Worm (Caenorhabditis elegans): ENCODE measurements around the gene C08G5.7.

The C08G5.7 gene

DNA sequence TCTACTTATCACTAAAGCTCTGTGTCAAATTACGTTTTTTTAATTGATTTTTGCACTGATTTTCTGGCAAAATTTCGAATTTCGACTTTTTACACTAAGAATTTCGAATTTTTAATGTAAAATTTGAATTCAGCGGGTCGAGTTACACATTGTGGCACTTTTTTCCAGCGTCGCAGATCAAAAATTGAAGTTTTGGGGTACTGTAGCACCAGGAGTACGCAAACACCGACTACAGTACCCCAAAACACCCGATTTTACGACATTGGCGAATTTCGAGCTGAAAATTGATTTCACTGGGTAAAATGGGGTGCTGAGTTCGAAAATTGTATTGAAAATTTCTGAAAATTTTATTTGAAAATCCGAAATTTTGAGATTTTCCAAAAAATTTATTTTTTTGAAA lies 32.7 kb downstream of the C08G5.7 start:
- TF ChIP-seq lsy-2 (tag; optimal IDR thresholded peaks at IDR 0.05) (peak; percentile 72), unc-120 (tag; optimal IDR thresholded peaks at IDR 0.05; ENCODE audit: poor library complexity, severe bottlenecking) (no peak), lin-13 (tag; optimal IDR thresholded peaks at IDR 0.05) (peak; percentile 30)

DNA sequence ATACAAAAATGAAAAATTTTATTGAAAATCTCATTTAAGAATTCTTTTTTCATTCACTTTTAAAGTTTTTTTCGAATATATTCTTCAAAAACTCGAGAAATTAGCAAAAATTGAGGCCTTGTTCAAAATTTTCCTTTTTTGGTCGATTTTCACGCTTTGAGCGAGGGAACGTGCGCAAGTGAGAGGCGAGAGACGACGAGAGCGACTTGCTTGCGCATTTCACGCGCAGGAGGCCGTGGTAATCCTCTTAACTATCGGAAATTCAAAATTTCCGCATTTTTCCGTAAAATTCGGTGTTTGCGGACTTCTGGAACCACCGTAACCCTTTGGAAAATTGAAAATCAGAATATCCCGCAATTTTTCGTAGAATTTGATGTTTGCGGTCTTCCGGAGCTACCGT lies 35.2 kb downstream of the C08G5.7 start:
- TF ChIP-seq lsy-2 (tag; optimal IDR thresholded peaks at IDR 0.05) (peak; percentile 23), nhr-2 (tag; optimal IDR thresholded peaks at IDR 0.05) (no peak), ceh-83 (GFP tag; optimal IDR thresholded peaks at IDR 0.05) (no peak), flh-1 (GFP tag; optimal IDR thresholded peaks at IDR 0.05) (no peak), sptf-1 (tag; optimal IDR thresholded peaks at IDR 0.05) (peak; percentile 11), ceh-39 (tag; optimal IDR thresholded peaks at IDR 0.05) (no peak), ceh-43 (GFP tag; optimal IDR thresholded peaks at IDR 0.05) (no peak), sem-2 (GFP tag; optimal IDR thresholded peaks at IDR 0.05) (no peak), elt-1 (tag; optimal IDR thresholded peaks at IDR 0.05; ENCODE audit: borderline replicate concordance, insufficient read depth) (no peak), bed-3 (GFP tag; optimal IDR thresholded peaks at IDR 0.05) (no peak)

DNA sequence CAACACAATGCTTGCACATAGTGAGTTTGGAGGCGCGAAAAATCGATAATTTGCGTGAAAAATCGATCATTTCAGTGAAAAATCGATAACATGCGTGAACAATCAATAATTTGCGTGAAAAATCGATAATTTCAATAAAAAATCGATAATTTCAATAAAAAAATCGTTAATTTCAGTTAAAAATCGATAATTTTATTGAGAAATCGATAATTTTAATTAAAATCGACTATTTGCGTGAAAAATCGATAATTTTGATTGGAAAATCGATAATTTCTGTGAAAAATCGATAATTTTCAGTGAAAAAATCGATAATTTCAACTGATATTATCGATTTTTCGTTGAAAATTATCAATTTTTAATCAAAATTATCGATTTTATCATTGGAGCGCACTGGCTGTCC lies 41.1 kb downstream of the C08G5.7 start:
- TF ChIP-seq sptf-1 (tag; optimal IDR thresholded peaks at IDR 0.05) (no peak), lsy-2 (tag; optimal IDR thresholded peaks at IDR 0.05) (no peak), M03D4.4 (tag; optimal IDR thresholded peaks at IDR 0.05) (no peak), tbx-8 (GFP tag; optimal IDR thresholded peaks at IDR 0.05) (no peak), nhr-12 (tag; optimal IDR thresholded peaks at IDR 0.05) (no peak), unc-120 (tag; optimal IDR thresholded peaks at IDR 0.05; ENCODE audit: poor library complexity, severe bottlenecking) (no peak), mep-1 (tag; optimal IDR thresholded peaks at IDR 0.05) (no peak), ceh-83 (GFP tag; optimal IDR thresholded peaks at IDR 0.05) (no peak), bed-3 (GFP tag; optimal IDR thresholded peaks at IDR 0.05) (no peak), elt-1 (tag; optimal IDR thresholded peaks at IDR 0.05; ENCODE audit: borderline replicate concordance, insufficient read depth) (no peak), ceh-39 (tag; optimal IDR thresholded peaks at IDR 0.05) (no peak), mls-2 (tag; optimal IDR thresholded peaks at IDR 0.05) (no peak), pha-4 (tag; optimal IDR thresholded peaks at IDR 0.05) (no peak), unc-62 (GFP tag; optimal IDR thresholded peaks at IDR 0.05) (no peak), sem-2 (GFP tag; optimal IDR thresholded peaks at IDR 0.05) (no peak), unc-39 (tag; optimal IDR thresholded peaks at IDR 0.05) (no peak)

DNA sequence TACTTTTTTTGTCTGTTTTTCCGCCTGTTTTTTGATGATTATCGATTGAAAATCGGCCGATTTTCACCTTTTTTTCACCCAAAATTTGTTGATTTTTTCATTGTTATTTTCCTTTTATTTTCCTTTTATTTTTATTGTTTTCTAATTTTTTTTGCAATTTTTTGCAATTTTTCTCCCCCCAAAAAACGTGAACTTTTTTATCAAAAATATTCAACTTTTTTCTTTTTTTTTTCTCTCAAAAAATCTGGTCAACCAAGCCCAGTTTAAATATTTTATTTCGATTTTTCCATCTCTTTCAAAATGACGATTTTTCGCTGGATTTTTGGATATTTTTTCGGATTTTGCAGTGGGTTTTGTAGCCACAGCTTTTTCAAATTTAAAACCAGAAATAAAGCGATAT lies 41.6 kb downstream of the C08G5.7 start, which contains the start of gene rfip-2:
rfip-2 (plus strand) TSS at position 301 of the 400 bp plus-strand sequence.
- no peak for TF ChIP-seq lin-13 (tag; optimal IDR thresholded peaks at IDR 0.05)
- no peak for TF ChIP-seq zip-8 (tag; optimal IDR thresholded peaks at IDR 0.05)
- TF ChIP-seq mls-2 (tag; optimal IDR thresholded peaks at IDR 0.05) = no peak
- no peak for TF ChIP-seq ceh-39 (tag; optimal IDR thresholded peaks at IDR 0.05)
- TF ChIP-seq sptf-1 (tag; optimal IDR thresholded peaks at IDR 0.05) = no peak
- TF ChIP-seq ceh-83 (GFP tag; optimal IDR thresholded peaks at IDR 0.05) = no peak
- TF ChIP-seq ceh-43 (GFP tag; optimal IDR thresholded peaks at IDR 0.05) = no peak
- TF ChIP-seq pha-4 (tag; optimal IDR thresholded peaks at IDR 0.05) = no peak
- TF ChIP-seq nhr-2 (tag; optimal IDR thresholded peaks at IDR 0.05) = no peak
- TF ChIP-seq nhr-76 (tag; optimal IDR thresholded peaks at IDR 0.05) = no peak
- TF ChIP-seq bed-3 (GFP tag; optimal IDR thresholded peaks at IDR 0.05) = no peak
- TF ChIP-seq lsy-2 (tag; optimal IDR thresholded peaks at IDR 0.05) = no peak
- TF ChIP-seq ham-2 (GFP tag; optimal IDR thresholded peaks at IDR 0.05) = no peak
- TF ChIP-seq mep-1 (tag; optimal IDR thresholded peaks at IDR 0.05) = no peak
- TF ChIP-seq unc-120 (tag; optimal IDR thresholded peaks at IDR 0.05; ENCODE audit: poor library complexity, severe bottlenecking) = no peak

DNA sequence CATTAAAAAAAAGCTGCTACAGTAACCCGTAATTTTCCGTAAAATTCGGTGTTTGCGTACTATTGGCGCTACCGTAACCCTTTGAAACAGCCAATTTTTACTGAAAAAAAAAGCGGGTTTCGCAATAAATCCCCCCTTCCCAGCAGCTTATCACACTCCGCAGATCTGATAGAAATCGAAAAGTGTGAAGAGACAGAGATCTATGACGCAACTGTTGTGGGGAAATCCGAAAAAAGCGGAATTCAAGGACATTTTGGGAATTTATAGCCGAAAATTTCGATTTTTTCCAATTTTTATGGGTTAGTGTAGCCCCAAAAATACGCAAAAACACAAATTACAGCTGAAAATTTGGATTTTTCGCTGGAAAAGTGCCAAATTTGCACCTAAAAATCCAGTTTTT lies 43.2 kb downstream of the C08G5.7 start:
- TF ChIP-seq elt-1 (tag; optimal IDR thresholded peaks at IDR 0.05; ENCODE audit: borderline replicate concordance, insufficient read depth) (peak; percentile 80), unc-39 (tag; optimal IDR thresholded peaks at IDR 0.05) (no peak), elt-3 (tag; optimal IDR thresholded peaks at IDR 0.05) (no peak), zip-8 (tag; optimal IDR thresholded peaks at IDR 0.05) (peak; percentile 68)

DNA sequence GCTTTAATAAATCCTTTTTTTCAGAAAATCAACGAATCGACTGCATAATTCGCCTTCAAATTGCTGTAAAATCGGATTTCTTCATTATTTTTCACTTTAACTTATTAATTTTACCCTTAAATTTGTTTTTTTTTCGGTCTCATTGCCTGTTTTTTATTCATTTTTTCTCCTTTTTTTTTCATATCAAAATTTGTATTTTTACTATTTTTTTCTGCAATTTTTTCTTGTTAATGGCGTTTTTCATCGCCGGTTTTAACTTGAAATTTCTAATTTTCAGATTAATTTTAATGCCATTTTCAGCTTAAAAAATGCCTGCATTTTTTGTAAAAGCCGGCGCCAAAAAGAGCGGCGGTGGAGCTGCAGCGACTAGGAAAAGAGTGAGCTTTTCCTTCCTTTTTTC lies 56.0 kb downstream of the C08G5.7 start, which contains the start of gene T02H6.1:
T02H6.1 (plus strand) TSS at position 301 of the 400 bp plus-strand sequence.
- TF ChIP-seq cnd-1 (tag; optimal IDR thresholded peaks at IDR 0.05) = no peak
- TF ChIP-seq lsy-2 (tag; optimal IDR thresholded peaks at IDR 0.05) = no peak
